Worm (Caenorhabditis elegans) whole organism, mixed stage, embryonic: Measurements from ENCODE around the gene abts-2.
A peak's percentile ranks its signal among the peaks of the same experiment; 100 is the strongest.

Experiments
- bed-3 ChIP-seq: fragments of 200-800 bp; sonication (Bioruptor generic); optimal IDR thresholded peaks from 3 replicates; lab custom pipeline; 2018; ENCODE audit warnings: mild to moderate bottlenecking, missing genetic modification characterization, moderate library complexity, missing compliant biosample characterization
- blmp-1 ChIP-seq: fragments of 150-350 bp; optimal IDR thresholded peaks from 2 replicates; lab custom pipeline; 2014; ENCODE audit warnings: missing biosample characterization, missing genetic modification characterization
- ces-1 ChIP-seq: fragments of 150-350 bp; optimal IDR thresholded peaks from 2 replicates; lab custom pipeline; 2014; ENCODE audit warnings: missing biosample characterization, missing genetic modification reagents, missing genetic modification characterization
- cnd-1 ChIP-seq: fragments of 200-800 bp; sonication (Bioruptor generic); optimal IDR thresholded peaks from 2 replicates; lab custom pipeline; 2018; ENCODE audit warnings: mild to moderate bottlenecking, missing genetic modification characterization, missing compliant biosample characterization
- drap-1 ChIP-seq: fragments of 200-800 bp; sonication (Bioruptor generic); optimal IDR thresholded peaks from 3 replicates; lab custom pipeline; 2018; ENCODE audit warnings: mild to moderate bottlenecking, missing genetic modification characterization, missing compliant biosample characterization
- elt-1 ChIP-seq: sonication (generic microtip); optimal IDR thresholded peaks from 2 replicates; lab custom pipeline; 2017; ENCODE audit warnings: missing genetic modification characterization, mild to moderate bottlenecking, missing compliant biosample characterization, antibody characterized with exemption, moderate library complexity, borderline replicate concordance; ENCODE audit not compliant: insufficient read depth
- elt-3 ChIP-seq: fragments of 150-350 bp; optimal IDR thresholded peaks from 2 replicates; lab custom pipeline; 2014; ENCODE audit warnings: missing biosample characterization, missing genetic modification characterization
- flh-1 ChIP-seq: fragments of 200-800 bp; sonication (Bioruptor generic); optimal IDR thresholded peaks from 2 replicates; lab custom pipeline; 2018; ENCODE audit warnings: mild to moderate bottlenecking, missing genetic modification characterization, moderate library complexity, missing compliant biosample characterization
- ham-2 ChIP-seq: fragments of 200-800 bp; sonication (Bioruptor generic); optimal IDR thresholded peaks from 2 replicates; lab custom pipeline; 2018; ENCODE audit warnings: mild to moderate bottlenecking, missing genetic modification characterization, missing compliant biosample characterization
- hlh-1 ChIP-seq: fragments of 150-350 bp; optimal IDR thresholded peaks from 2 replicates; lab custom pipeline; 2014; ENCODE audit warnings: missing biosample characterization, missing genetic modification reagents, missing genetic modification characterization
- lin-13 ChIP-seq: fragments of 150-350 bp; optimal IDR thresholded peaks from 2 replicates; lab custom pipeline; 2014; ENCODE audit warnings: missing biosample characterization, missing genetic modification characterization
- lin-32 ChIP-seq: fragments of 200-800 bp; sonication (Bioruptor generic); optimal IDR thresholded peaks from 2 replicates; lab custom pipeline; 2018; ENCODE audit warnings: mild to moderate bottlenecking, missing genetic modification characterization, missing compliant biosample characterization
- lsy-2 ChIP-seq: fragments of 150-350 bp; optimal IDR thresholded peaks from 2 replicates; lab custom pipeline; 2014; ENCODE audit warnings: missing biosample characterization, missing genetic modification characterization
- mep-1 ChIP-seq: fragments of 150-350 bp; optimal IDR thresholded peaks from 2 replicates; lab custom pipeline; 2017; ENCODE audit warnings: missing biosample characterization, missing genetic modification reagents, missing genetic modification characterization, inconsistent platforms
- mls-2 ChIP-seq: sonication (generic microtip); optimal IDR thresholded peaks from 2 replicates; lab custom pipeline; 2016; ENCODE audit warnings: mild to moderate bottlenecking, missing genetic modification characterization, moderate library complexity, missing compliant biosample characterization
- nhr-12 ChIP-seq: fragments of 150-350 bp; optimal IDR thresholded peaks from 2 replicates; lab custom pipeline; 2014; ENCODE audit warnings: missing biosample characterization, missing genetic modification characterization
- nhr-2 ChIP-seq: fragments of 150-350 bp; optimal IDR thresholded peaks from 2 replicates; lab custom pipeline; 2014; ENCODE audit warnings: missing biosample characterization, missing genetic modification characterization
- nhr-28 ChIP-seq: fragments of 150-350 bp; optimal IDR thresholded peaks from 2 replicates; lab custom pipeline; 2014; ENCODE audit warnings: missing biosample characterization, missing genetic modification characterization
- nhr-76 ChIP-seq: sonication (generic microtip); optimal IDR thresholded peaks from 2 replicates; lab custom pipeline; 2017; ENCODE audit warnings: missing biosample characterization, missing genetic modification characterization
- sem-2 ChIP-seq: fragments of 200-800 bp; sonication (Bioruptor generic); optimal IDR thresholded peaks from 2 replicates; lab custom pipeline; 2018; ENCODE audit warnings: mild to moderate bottlenecking, missing genetic modification characterization, missing compliant biosample characterization
- sptf-1 ChIP-seq: sonication (generic microtip); optimal IDR thresholded peaks from 2 replicates; lab custom pipeline; 2017; ENCODE audit warnings: mild to moderate bottlenecking, missing genetic modification characterization, moderate library complexity, missing compliant biosample characterization
- tbx-8 ChIP-seq: fragments of 200-800 bp; sonication (Bioruptor generic); optimal IDR thresholded peaks from 2 replicates; lab custom pipeline; 2018; ENCODE audit warnings: mild to moderate bottlenecking, missing genetic modification characterization, moderate library complexity, missing compliant biosample characterization
- unc-120 ChIP-seq: sonication (generic microtip); optimal IDR thresholded peaks from 2 replicates; lab custom pipeline; 2017; ENCODE audit warnings: missing genetic modification characterization, missing compliant biosample characterization; ENCODE audit not compliant: poor library complexity, severe bottlenecking
- unc-39 ChIP-seq: fragments of 150-350 bp; optimal IDR thresholded peaks from 2 replicates; lab custom pipeline; 2014; ENCODE audit warnings: missing biosample characterization, missing genetic modification characterization
- unc-62 ChIP-seq: fragments of 150-350 bp; optimal IDR thresholded peaks from 2 replicates; lab custom pipeline; 2014; ENCODE audit warnings: missing biosample characterization, missing genetic modification reagents, missing genetic modification characterization
- zip-8 ChIP-seq: fragments of 150-350 bp; optimal IDR thresholded peaks from 2 replicates; lab custom pipeline; 2014; ENCODE audit warnings: missing biosample characterization, missing genetic modification characterization
- ztf-11 ChIP-seq: fragments of 150-350 bp; optimal IDR thresholded peaks from 2 replicates; lab custom pipeline; 2014; ENCODE audit warnings: missing biosample characterization, missing genetic modification characterization

The abts-2 gene

ce11 chrX:11624621-11625020 lies 39.1 kb downstream of the abts-2 start:
- TF ChIP-seq lin-32 (GFP tag; lab: Kevin White, UChicago) (no peak), mls-2 (tag; lab: Kevin White, UChicago) (no peak), nhr-28 (tag; lab: Kevin White, UChicago) (no peak), unc-62 (no peak), unc-39 (tag; lab: Kevin White, UChicago) (no peak), bed-3 (GFP tag; lab: Kevin White, UChicago) (no peak), unc-120 (tag; lab: Kevin White, UChicago) (no peak), ztf-11 (tag; lab: Kevin White, UChicago) (no peak)

- TF ChIP-seq ham-2 (no peak), cnd-1 (tag; lab: Kevin White, UChicago) (no peak), lin-32 (GFP tag; lab: Kevin White, UChicago) (no peak), mep-1 (tag; lab: Kevin White, UChicago) (no peak), flh-1 (no peak), ces-1 (GFP tag; lab: Kevin White, UChicago) (no peak), sptf-1 (no peak), nhr-76 (tag; lab: Kevin White, UChicago) (no peak), nhr-2 (tag; lab: Kevin White, UChicago) (no peak), drap-1 (GFP tag; lab: Kevin White, UChicago) (no peak), nhr-12 (tag; lab: Kevin White, UChicago) (no peak), tbx-8 (no peak)
- TF ChIP-seq, all 35 proteins: peak for 0
These were observed 41.5 kb downstream of the abts-2 start, which contains the start of gene twk-44 for ce11 chrX:11627013-11627412. Gene twk-44 (minus strand): TSS chrX:11627113.

- no peak for TF ChIP-seq nhr-2 (tag; lab: Kevin White, UChicago)
- no peak for TF ChIP-seq elt-1 (tag; lab: Kevin White, UChicago)
- TF ChIP-seq elt-3 = no peak
- TF ChIP-seq lin-13 = no peak
- TF ChIP-seq lsy-2 = no peak
- no peak for TF ChIP-seq sptf-1
- no peak for TF ChIP-seq mls-2 (tag; lab: Kevin White, UChicago)
- TF ChIP-seq drap-1 (GFP tag; lab: Kevin White, UChicago) = no peak
These were observed 43.1 kb downstream of the abts-2 start, which contains the start of gene spp-30 for ce11 chrX:11628580-11628979. Gene spp-30 (minus strand): TSS chrX:11628680.

- TF ChIP-seq nhr-12 (tag; lab: Kevin White, UChicago) = no peak
- no peak for TF ChIP-seq elt-1 (tag; lab: Kevin White, UChicago)
- TF ChIP-seq zip-8 = no peak
- no peak for TF ChIP-seq cnd-1 (tag; lab: Kevin White, UChicago)
- TF ChIP-seq sptf-1 = no peak
- peak; percentile 89 for TF ChIP-seq ces-1 (GFP tag; lab: Kevin White, UChicago)
- TF ChIP-seq sem-2 (GFP tag; lab: Kevin White, UChicago) = no peak
These were observed 45.0 kb downstream of the abts-2 start for ce11 chrX:11630499-11630898.

- TF ChIP-seq ham-2 (no peak), ces-1 (GFP tag; lab: Kevin White, UChicago) (no peak), lin-32 (GFP tag; lab: Kevin White, UChicago) (no peak), sem-2 (GFP tag; lab: Kevin White, UChicago) (no peak), blmp-1 (no peak)
These were observed 46.6 kb downstream of the abts-2 start, which contains the start of gene sto-6 for ce11 chrX:11632107-11632506. Gene sto-6 (plus strand): TSS chrX:11632407.

- TF ChIP-seq ham-2 (no peak), ces-1 (GFP tag; lab: Kevin White, UChicago) (peak; percentile 33)
These were observed 47.8 kb downstream of the abts-2 start for ce11 chrX:11633278-11633677.

- peak; percentile 27 for TF ChIP-seq hlh-1 (tag; lab: Kevin White, UChicago)
- no peak for TF ChIP-seq lin-13
These were observed 52.2 kb downstream of the abts-2 start for ce11 chrX:11637721-11638120.
